Worm (Caenorhabditis elegans): ENCODE data around the gene dph-7.
A peak's percentile ranks its signal among the peaks of the same experiment; 100 is the strongest.

- TF ChIP-seq alr-1 (tag; optimal IDR thresholded peaks at IDR 0.05; ENCODE audit: borderline replicate concordance) (no peak), blmp-1 (tag; optimal IDR thresholded peaks at IDR 0.05) (peak; percentile 23), nhr-84 (tag; optimal IDR thresholded peaks at IDR 0.05) (no peak), nhr-76 (tag; optimal IDR thresholded peaks at IDR 0.05) (no peak), ceh-8 (GFP tag; optimal IDR thresholded peaks at IDR 0.05) (no peak), lsy-2 (tag; optimal IDR thresholded peaks at IDR 0.05) (peak in 1 of 2 experiments; percentile 64), mdl-1 (tag; optimal IDR thresholded peaks at IDR 0.05) (no peak), snpc-4 (tag; optimal IDR thresholded peaks at IDR 0.05) (peak; percentile 2), ceh-82 (tag; optimal IDR thresholded peaks at IDR 0.05) (peak in 1 of 3 experiments; percentile 10), aly-2 (tag; optimal IDR thresholded peaks at IDR 0.05) (no peak)
Observed at ce11 chrIII:13313788-13314187, 1.1 kb upstream of the dph-7 start, which contains the start of gene Y43F4B.10.

Data from whole organism, L1 larva.